Fruit fly (Drosophila melanogaster) whole organism, embryonic: ENCODE data around the gene witty.

ENCODE experiments used
- Atf3 ChIP-seq: fragments of 200-800 bp; sonication (Bioruptor generic); optimal IDR thresholded peaks from 3 replicates; lab custom pipeline; 2016; ENCODE audit warnings: missing biosample characterization, missing genetic modification characterization
- Awh ChIP-seq: fragments of 200-800 bp; sonication (Bioruptor generic); IDR thresholded peaks from 2 replicates; pipeline ENCODE4, ENCODE4 v1.3.6; 2022; ENCODE audit warnings: missing biosample characterization, missing genetic modification characterization
- B-H1 ChIP-seq: fragments of 200-800 bp; sonication (Bioruptor generic); IDR thresholded peaks from 3 replicates; pipeline ENCODE4 v1.3.6; 2022; ENCODE audit warnings: missing biosample characterization, missing genetic modification characterization
- CG10979 ChIP-seq: fragments of 200-800 bp; sonication (Bioruptor generic); optimal IDR thresholded peaks from 2 replicates; lab custom pipeline; 2018; ENCODE audit warnings: missing biosample characterization, mild to moderate bottlenecking, missing genetic modification characterization, moderate library complexity
- CG12942 ChIP-seq: fragments of 200-800 bp; sonication (Bioruptor generic); optimal IDR thresholded peaks from 3 replicates; lab custom pipeline; 2016; ENCODE audit warnings: missing biosample characterization, missing genetic modification characterization
- CG13287 ChIP-seq: fragments of 200-800 bp; sonication (Bioruptor generic); IDR thresholded peaks from 2 replicates; pipeline ENCODE4 v1.3.6; 2022; ENCODE audit warnings: missing biosample characterization, missing genetic modification characterization; ENCODE audit not compliant: partially characterized antibody
- CG13296 ChIP-seq: fragments of 200-800 bp; sonication (Bioruptor generic); optimal IDR thresholded peaks from 3 replicates; lab custom pipeline; 2018; ENCODE audit warnings: missing biosample characterization, mild to moderate bottlenecking, missing genetic modification characterization
- CG13894 ChIP-seq: fragments of 200-800 bp; sonication (Bioruptor generic); optimal IDR thresholded peaks from 3 replicates; lab custom pipeline; 2018; ENCODE audit warnings: missing biosample characterization, mild to moderate bottlenecking, missing genetic modification characterization, moderate library complexity
- CG14014 ChIP-seq: fragments of 200-800 bp; sonication (Bioruptor generic); IDR thresholded peaks from 2 replicates; pipeline ENCODE4 v1.3.6; 2022; ENCODE audit warnings: missing biosample characterization, missing genetic modification characterization
- CG15514 ChIP-seq: fragments of 200-800 bp; sonication (Bioruptor generic); optimal IDR thresholded peaks from 3 replicates; lab custom pipeline; 2017; ENCODE audit warnings: missing biosample characterization, missing genetic modification characterization, mild to moderate bottlenecking, moderate library complexity, missing genetic modification reagents
- CG16779 ChIP-seq: fragments of 200-800 bp; sonication (Bioruptor generic); IDR thresholded peaks from 2 replicates; pipeline ENCODE4 v1.3.6; 2022; ENCODE audit warnings: missing biosample characterization, missing genetic modification characterization
- CG18599 ChIP-seq: fragments of 200-800 bp; sonication (Bioruptor generic); optimal IDR thresholded peaks from 3 replicates; lab custom pipeline; 2017; ENCODE audit warnings: missing biosample characterization, missing genetic modification characterization, mild to moderate bottlenecking, moderate library complexity, missing genetic modification reagents
- CG2678 ChIP-seq: fragments of 200-800 bp; sonication (Bioruptor generic); optimal IDR thresholded peaks from 3 replicates; lab custom pipeline; 2019; ENCODE audit warnings: missing biosample characterization, mild to moderate bottlenecking, missing genetic modification characterization, moderate library complexity
- CG31224 ChIP-seq: fragments of 200-800 bp; sonication (Bioruptor generic); IDR thresholded peaks from 2 replicates; pipeline ENCODE4 v1.3.6; 2022; ENCODE audit warnings: missing biosample characterization, missing genetic modification characterization
- CG4617 ChIP-seq: fragments of 200-800 bp; sonication (Bioruptor generic); optimal IDR thresholded peaks from 3 replicates; lab custom pipeline; 2016; ENCODE audit warnings: missing biosample characterization, missing genetic modification characterization, borderline replicate concordance
- CG6654 ChIP-seq: fragments of 200-800 bp; sonication (Bioruptor generic); optimal IDR thresholded peaks from 2 replicates; lab custom pipeline; 2017; ENCODE audit warnings: missing biosample characterization, mild to moderate bottlenecking, missing genetic modification characterization
- CG7271 ChIP-seq: fragments of 200-800 bp; sonication (Bioruptor generic); optimal IDR thresholded peaks from 2 replicates; lab custom pipeline; 2018; ENCODE audit warnings: missing biosample characterization, mild to moderate bottlenecking, missing genetic modification characterization, moderate library complexity
- CG7372 ChIP-seq: fragments of 200-800 bp; sonication (Bioruptor generic); IDR thresholded peaks from 2 replicates; pipeline ENCODE4 v1.3.6; 2022; ENCODE audit warnings: missing biosample characterization, missing genetic modification characterization
- CG7928 ChIP-seq: fragments of 200-800 bp; sonication (Bioruptor generic); optimal IDR thresholded peaks from 2 replicates; lab custom pipeline; 2017; ENCODE audit warnings: missing biosample characterization, mild to moderate bottlenecking, missing genetic modification characterization
- CG9817 ChIP-seq: fragments of 200-800 bp; sonication (Bioruptor generic); optimal IDR thresholded peaks from 2 replicates; lab custom pipeline; 2018; ENCODE audit warnings: missing biosample characterization, mild to moderate bottlenecking, missing genetic modification characterization, moderate library complexity
- D ChIP-seq, 2 experiments: fragments of 200-800 bp in 1 of 2; fragments of >200 bp in 1 of 2; sonication (Bioruptor generic) in 1 of 2; optimal IDR thresholded peaks; 2 replicates in 1 of 2; 3 replicates in 1 of 2; lab custom pipeline; 2017; ENCODE audit warnings: mild to moderate bottlenecking in 1 of 2, missing biosample characterization in 1 of 2, missing genetic modification characterization in 1 of 2, missing genetic modification reagents in 1 of 2
- Doc2 ChIP-seq: fragments of 200-800 bp; sonication (Bioruptor generic); IDR thresholded peaks from 2 replicates; pipeline ENCODE4 v1.3.6; 2022; ENCODE audit warnings: missing biosample characterization, missing genetic modification characterization
- E2f1 ChIP-seq: fragments of 200-800 bp; sonication (Bioruptor generic); IDR thresholded peaks from 2 replicates; pipeline ENCODE4 v1.3.6; 2022; ENCODE audit warnings: missing biosample characterization, missing genetic modification characterization
- Fer2 ChIP-seq: fragments of 200-800 bp; sonication (Bioruptor generic); optimal IDR thresholded peaks from 2 replicates; lab custom pipeline; 2018; ENCODE audit warnings: missing biosample characterization, mild to moderate bottlenecking, missing genetic modification characterization, moderate library complexity
- Fer3 ChIP-seq: fragments of 200-800 bp; sonication (Bioruptor generic); optimal IDR thresholded peaks from 2 replicates; lab custom pipeline; 2018; ENCODE audit warnings: missing biosample characterization, mild to moderate bottlenecking, missing genetic modification characterization, moderate library complexity
- Hsf ChIP-seq: fragments of 200-800 bp; sonication (Bioruptor generic); optimal IDR thresholded peaks from 3 replicates; lab custom pipeline; 2016; ENCODE audit warnings: missing biosample characterization, missing genetic modification characterization
- Max ChIP-seq: fragments of 200-800 bp; sonication (Bioruptor generic); optimal IDR thresholded peaks from 2 replicates; lab custom pipeline; 2016; ENCODE audit warnings: missing biosample characterization, mild to moderate bottlenecking, missing genetic modification characterization
- NFAT ChIP-seq: fragments of 200-800 bp; sonication (Bioruptor generic); IDR thresholded peaks from 2 replicates; pipeline ENCODE4 v1.3.6; 2022; ENCODE audit warnings: missing biosample characterization, missing genetic modification characterization
- Sin3A ChIP-seq: fragments of >200 bp; optimal IDR thresholded peaks from 2 replicates; lab custom pipeline; 2018
- Taf1 ChIP-seq: fragments of 200-800 bp; sonication (Bioruptor generic); IDR thresholded peaks from 2 replicates; pipeline ENCODE4 v1.3.6; 2022; ENCODE audit warnings: missing biosample characterization, missing genetic modification characterization
- Tbp ChIP-seq: fragments of >200 bp; optimal IDR thresholded peaks from 2 replicates; lab custom pipeline; 2018; ENCODE audit warnings: missing biosample characterization, missing genetic modification characterization
- ash1 ChIP-seq: fragments of 200-800 bp; sonication (Bioruptor generic); optimal IDR thresholded peaks from 2 replicates; lab custom pipeline; 2018; ENCODE audit warnings: missing biosample characterization, mild to moderate bottlenecking, missing genetic modification characterization
- bbx ChIP-seq: fragments of 200-800 bp; sonication (Bioruptor generic); IDR thresholded peaks from 2 replicates; pipeline ENCODE4 v1.3.6; 2022; ENCODE audit warnings: missing biosample characterization, missing genetic modification characterization; ENCODE audit not compliant: partially characterized antibody
- br ChIP-seq: fragments of >200 bp; optimal IDR thresholded peaks from 2 replicates; lab custom pipeline; 2017
- chinmo ChIP-seq: fragments of 200-800 bp; sonication (Bioruptor generic); IDR thresholded peaks from 4 replicates; pipeline ENCODE4 v1.3.6; 2022; ENCODE audit warnings: missing biosample characterization, missing genetic modification characterization; ENCODE audit not compliant: partially characterized antibody
- dimm ChIP-seq: fragments of 200-800 bp; sonication (Bioruptor generic); IDR thresholded peaks from 2 replicates; pipeline ENCODE4 v1.3.6; 2022; ENCODE audit warnings: missing biosample characterization, missing genetic modification characterization
- ems ChIP-seq: fragments of 200-800 bp; sonication (Bioruptor generic); optimal IDR thresholded peaks from 3 replicates; lab custom pipeline; 2016; ENCODE audit warnings: missing biosample characterization, missing genetic modification characterization
- ftz-f1 ChIP-seq: fragments of 200-800 bp; sonication (Bioruptor generic); optimal IDR thresholded peaks from 2 replicates; lab custom pipeline; 2016; ENCODE audit warnings: missing biosample characterization, missing genetic modification characterization
- grau ChIP-seq: fragments of 200-800 bp; optimal IDR thresholded peaks from 3 replicates; lab custom pipeline; 2019; ENCODE audit warnings: missing biosample characterization, mild to moderate bottlenecking, missing genetic modification characterization, moderate library complexity
- insv ChIP-seq, 2 experiments: fragments of 200-800 bp; sonication (Bioruptor generic); optimal IDR thresholded peaks; 3 replicates each; lab custom pipeline; 2016 to 2018; ENCODE audit warnings: missing biosample characterization in 2 of 2, missing genetic modification characterization in 2 of 2
- jumu ChIP-seq: fragments of 200-800 bp; sonication (Bioruptor generic); optimal IDR thresholded peaks from 3 replicates; lab custom pipeline; 2016; ENCODE audit warnings: missing biosample characterization, missing genetic modification characterization
- kay ChIP-seq: fragments of 200-800 bp; sonication (Bioruptor generic); optimal IDR thresholded peaks from 2 replicates; lab custom pipeline; 2016; ENCODE audit warnings: missing biosample characterization, missing genetic modification characterization
- lov ChIP-seq, 2 experiments: fragments of 200-800 bp in 1 of 2; fragments of >200 bp in 1 of 2; sonication (Bioruptor generic) in 1 of 2; IDR thresholded peaks in 1 of 2; optimal IDR thresholded peaks in 1 of 2; 2 replicates in 1 of 2; 3 replicates in 1 of 2; pipeline versions ENCODE4 v1.3.6 to Lab custom; 2017 to 2022; ENCODE audit warnings: missing biosample characterization in 1 of 2, missing genetic modification characterization in 1 of 2
- prd ChIP-seq, 3 experiments: fragments of >200 bp in 2 of 3; fragments of 200-800 bp in 1 of 3; sonication (Bioruptor generic) in 1 of 3; optimal IDR thresholded peaks in 2 of 3; IDR thresholded peaks in 1 of 3; 2 replicates in 2 of 3; 3 replicates in 1 of 3; pipeline versions ENCODE4 v1.3.6 to Lab custom; 2017 to 2022; ENCODE audit warnings: missing biosample characterization in 1 of 3, missing genetic modification characterization in 1 of 3
- sd ChIP-seq: fragments of 200-800 bp; sonication (Bioruptor generic); optimal IDR thresholded peaks from 3 replicates; lab custom pipeline; 2018; ENCODE audit warnings: missing biosample characterization, mild to moderate bottlenecking, missing genetic modification characterization, moderate library complexity
- slbo ChIP-seq: fragments of 200-800 bp; sonication (Bioruptor generic); IDR thresholded peaks from 2 replicates; pipeline ENCODE4 v1.3.6; 2022; ENCODE audit warnings: missing biosample characterization, missing genetic modification characterization
- stc ChIP-seq: fragments of 200-800 bp; sonication (Bioruptor generic); IDR thresholded peaks from 2 replicates; pipeline ENCODE4 v1.3.6; 2022; ENCODE audit warnings: missing biosample characterization, missing genetic modification characterization
- tna ChIP-seq: fragments of 200-800 bp; sonication (Bioruptor generic); IDR thresholded peaks from 2 replicates; pipeline ENCODE4 v1.3.6; 2022; ENCODE audit warnings: missing biosample characterization, missing genetic modification characterization; ENCODE audit not compliant: partially characterized antibody
- wor ChIP-seq: fragments of 200-800 bp; sonication (Bioruptor generic); IDR thresholded peaks from 2 replicates; pipeline ENCODE4 v1.3.6; 2022; ENCODE audit warnings: missing biosample characterization, missing genetic modification characterization

Gene witty

dm6 chr2L:8376717-8377116 lies 38.6 kb downstream of the witty start, which contains the start of the genes CG13390 and CG17294 (continued):
- TF ChIP-seq lov (optimal IDR thresholded peaks at IDR 0.05; lab: Kevin White, UChicago) (no peak), lov (GFP tag; IDR thresholded peaks at IDR 0.05; lab: Robert Waterston, UW) (peak; percentile 99), bbx (GFP tag; lab: Robert Waterston, UW) (peak; percentile 70), jumu (GFP tag; lab: Kevin White, UChicago) (peak; percentile 91), ftz-f1 (GFP tag; lab: Kevin White, UChicago) (peak; percentile 82), D (optimal IDR thresholded peaks at IDR 0.05; lab: Kevin White, UChicago) (no peak), D (GFP tag; optimal IDR thresholded peaks at IDR 0.05; lab: Kevin White, UChicago) (peak; percentile 99), B-H1 (peak; percentile 99), ash1 (GFP tag; lab: Kevin White, UChicago) (peak; percentile 98), CG16779 (GFP tag; lab: Robert Waterston, UW) (peak; percentile 99), CG7928 (GFP tag; lab: Kevin White, UChicago) (peak; percentile 87), NFAT (GFP tag; lab: Robert Waterston, UW) (peak; percentile 100), tna (GFP tag; lab: Robert Waterston, UW) (peak; percentile 28; the same call in 1 of the 2 replicates), CG7372 (GFP tag; lab: Robert Waterston, UW) (peak; percentile 100), Fer3 (tag; lab: Kevin White, UChicago) (peak; percentile 100), CG4617 (peak; percentile 99), Fer2 (peak; percentile 100), wor (GFP tag; lab: Robert Waterston, UW) (peak; percentile 99), Taf1 (peak; percentile 99), Awh (GFP tag; lab: Robert Waterston, UW) (peak; percentile 100), CG15514 (GFP tag; lab: Kevin White, UChicago) (peak; percentile 98), dimm (GFP tag; lab: Robert Waterston, UW) (peak; percentile 99), grau (tag; lab: Kevin White, UChicago) (peak; percentile 99), E2f1 (peak; percentile 100), CG18599 (peak; percentile 100), Doc2 (GFP tag; lab: Robert Waterston, UW) (peak; percentile 98), Tbp (GFP tag; lab: Kevin White, UChicago) (no peak), stc (GFP tag; lab: Robert Waterston, UW) (peak; percentile 100), CG2678 (tag; lab: Kevin White, UChicago) (peak; percentile 100), CG31224 (peak; percentile 99), CG7271 (tag; lab: Kevin White, UChicago) (peak; percentile 99), CG10979 (tag; lab: Kevin White, UChicago) (peak; percentile 99), kay (GFP tag; lab: Kevin White, UChicago) (peak; percentile 99), CG13296 (peak; percentile 100), CG13894 (tag; lab: Kevin White, UChicago) (peak; percentile 100), insv (GFP tag; optimal IDR thresholded peaks at IDR 0.05; lab: Kevin White, UChicago) (peak in 1 of 2 experiments; percentile 87), CG13287 (GFP tag; lab: Robert Waterston, UW) (peak; percentile 91), sd (peak; percentile 98), CG12942 (peak; percentile 99), slbo (peak; percentile 100), Atf3 (GFP tag; lab: Kevin White, UChicago) (peak; percentile 92), Sin3A (lab: Kevin White, UChicago) (no peak), ems (GFP tag; lab: Kevin White, UChicago) (peak; percentile 97), CG9817 (peak; percentile 100), CG6654 (GFP tag; lab: Kevin White, UChicago) (peak; percentile 93), CG14014 (GFP tag; lab: Robert Waterston, UW) (peak; percentile 100), Hsf (GFP tag; lab: Kevin White, UChicago) (peak; percentile 98), Max (GFP tag; lab: Kevin White, UChicago) (peak; percentile 99), br (lab: Kevin White, UChicago) (no peak), prd (optimal IDR thresholded peaks at IDR 0.05; lab: Kevin White, UChicago) (no peak), prd (GFP tag; IDR thresholded peaks at IDR 0.05; lab: Robert Waterston, UW) (peak; percentile 100), chinmo (peak; percentile 57; the same call in 1 of the 4 replicates)
